ENCODE assay signal across 1 fruit fly cellular context in the genomic region with DNA sequence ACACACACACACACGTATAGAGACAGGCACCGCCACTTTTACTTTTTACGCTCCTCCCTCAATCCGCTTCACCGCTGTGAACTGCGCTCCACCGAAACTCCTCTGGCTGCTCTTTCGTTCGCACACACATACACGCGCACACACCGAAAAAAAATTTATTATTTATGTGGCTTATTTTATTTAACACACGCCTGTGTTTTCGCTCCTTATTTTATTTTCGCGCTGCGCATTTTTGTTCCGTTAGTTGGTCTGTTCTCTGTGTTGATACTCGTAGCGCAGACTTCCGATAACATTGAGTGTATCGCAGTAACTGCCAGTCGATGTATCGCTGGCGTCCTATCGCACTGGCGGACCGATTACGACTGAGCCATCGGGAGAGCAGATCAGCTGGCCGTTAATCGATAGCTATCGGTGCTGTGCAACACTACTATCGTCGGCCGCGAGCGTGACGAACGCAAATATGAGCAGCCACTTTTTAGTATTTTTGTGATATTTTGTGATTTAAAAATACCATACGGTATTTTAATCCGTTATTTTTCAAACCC.
TF ChIP-seq lines count a peak whose summit lies in the region.

Snx27 (minus strand) TSS at position 356 of the 545 bp plus-strand sequence.

TF ChIP-seq in whole organism, embryonic, 481 proteins besides CTCF, POLR2A, EP300 and RAD21 (continued from another document and continues in another):
- TF ChIP-seq CG17385 (GFP tag; optimal IDR thresholded peaks at IDR 0.05; lab: Kevin White, UChicago) (peak; percentile 17), bowl (GFP tag; IDR thresholded peaks at IDR 0.05; lab: Robert Waterston, UW) (no peak), kah (GFP tag; optimal IDR thresholded peaks at IDR 0.05; lab: Kevin White, UChicago) (no peak), Ravus (GFP tag; IDR thresholded peaks at IDR 0.05; lab: Robert Waterston, UW) (no peak), CkIIα-i1 (GFP tag; IDR thresholded peaks at IDR 0.05; lab: Robert Waterston, UW) (no peak), CG3065 (GFP tag; optimal IDR thresholded peaks at IDR 0.05; lab: Kevin White, UChicago) (no peak), CG11456 (GFP tag; IDR thresholded peaks at IDR 0.05; lab: Robert Waterston, UW) (peak; percentile 66; the same call in 2 of the 3 replicates), D19A (tag; optimal IDR thresholded peaks at IDR 0.05; lab: Kevin White, UChicago) (peak; percentile 16), CG2129 (GFP tag; IDR thresholded peaks at IDR 0.05; lab: Robert Waterston, UW; ENCODE audit: partially characterized antibody) (peak; percentile 96), hbn (GFP tag; IDR thresholded peaks at IDR 0.05; lab: Robert Waterston, UW; ENCODE audit: partially characterized antibody) (peak; percentile 99), HLH4C (GFP tag; IDR thresholded peaks at IDR 0.05; lab: Robert Waterston, UW; ENCODE audit: partially characterized antibody) (peak; percentile 99), Chrac-16 (GFP tag; optimal IDR thresholded peaks at IDR 0.05; lab: Kevin White, UChicago) (peak; percentile 12), Dll (GFP tag; IDR thresholded peaks at IDR 0.05; lab: Robert Waterston, UW; ENCODE audit: partially characterized antibody) (peak; percentile 99), CG3847 (GFP tag; IDR thresholded peaks at IDR 0.05; lab: Robert Waterston, UW) (peak; percentile 87), CG15479 (GFP tag; optimal IDR thresholded peaks at IDR 0.05; lab: Kevin White, UChicago) (peak; percentile 5), scrt (GFP tag; optimal IDR thresholded peaks at IDR 0.05; lab: Kevin White, UChicago) (no peak), ac (GFP tag; optimal IDR thresholded peaks at IDR 0.05; lab: Kevin White, UChicago) (no peak), repo (GFP tag; optimal IDR thresholded peaks at IDR 0.05; lab: Kevin White, UChicago) (peak; percentile 8), CG4424 (GFP tag; optimal IDR thresholded peaks at IDR 0.05; lab: Kevin White, UChicago) (no peak), Ssrp (tag; optimal IDR thresholded peaks at IDR 0.05; lab: Kevin White, UChicago) (no peak), CG16779 (GFP tag; IDR thresholded peaks at IDR 0.05; lab: Robert Waterston, UW) (no peak), CG4617 (GFP tag; optimal IDR thresholded peaks at IDR 0.05; lab: Kevin White, UChicago; ENCODE audit: borderline replicate concordance) (peak; percentile 45), CG18764 (GFP tag; optimal IDR thresholded peaks at IDR 0.05; lab: Kevin White, UChicago) (no peak), Doc2 (GFP tag; IDR thresholded peaks at IDR 0.05; lab: Robert Waterston, UW) (no peak), zfh2 (GFP tag; optimal IDR thresholded peaks at IDR 0.05; lab: Kevin White, UChicago) (peak; percentile 63), ken (GFP tag; IDR thresholded peaks at IDR 0.05; lab: Robert Waterston, UW) (peak; percentile 60), CG14441 (GFP tag; IDR thresholded peaks at IDR 0.05; lab: Robert Waterston, UW) (0 out of 2 replicates have a peak, but pooled peaks have one; percentile 27), sima (GFP tag; optimal IDR thresholded peaks at IDR 0.05; lab: Kevin White, UChicago) (no peak), CG8089 (GFP tag; optimal IDR thresholded peaks at IDR 0.05; lab: Kevin White, UChicago) (no peak), Hand (GFP tag; optimal IDR thresholded peaks at IDR 0.05; lab: Kevin White, UChicago) (peak; percentile 36), HmgZ (tag; optimal IDR thresholded peaks at IDR 0.05; lab: Kevin White, UChicago) (peak; percentile 82), esg (GFP tag; conservative IDR thresholded peaks at IDR 0.05; lab: Robert Waterston, UW) (no peak), CG17568 (GFP tag; optimal IDR thresholded peaks at IDR 0.05; lab: Kevin White, UChicago) (peak; percentile 19), CG30403 (GFP tag; optimal IDR thresholded peaks at IDR 0.05; lab: Kevin White, UChicago) (peak; percentile 53), ind (GFP tag; optimal IDR thresholded peaks at IDR 0.05; lab: Kevin White, UChicago) (peak; percentile 4), CG12236 (GFP tag; optimal IDR thresholded peaks at IDR 0.05; lab: Kevin White, UChicago) (no peak), Xrp1 (GFP tag; IDR thresholded peaks at IDR 0.05; lab: Robert Waterston, UW) (0 out of 2 replicates have a peak, but pooled peaks have one; percentile 24), CG15269 (tag; optimal IDR thresholded peaks at IDR 0.05; lab: Kevin White, UChicago) (no peak), CG13624 (GFP tag; optimal IDR thresholded peaks at IDR 0.05; lab: Kevin White, UChicago) (peak; percentile 75), Ptx1 (GFP tag; IDR thresholded peaks at IDR 0.05; lab: Robert Waterston, UW) (peak; percentile 54), caup (GFP tag; optimal IDR thresholded peaks at IDR 0.05; lab: Kevin White, UChicago; ENCODE audit: severe bottlenecking) (peak; percentile 42), Lhr (GFP tag; optimal IDR thresholded peaks at IDR 0.05; lab: Kevin White, UChicago) (peak; percentile 83), CG4730 (GFP tag; IDR thresholded peaks at IDR 0.05; lab: Robert Waterston, UW) (no peak), fd64A (GFP tag; optimal IDR thresholded peaks at IDR 0.05; lab: Kevin White, UChicago) (no peak), unc-4 (GFP tag; IDR thresholded peaks at IDR 0.05; lab: Robert Waterston, UW; ENCODE audit: partially characterized antibody) (peak; percentile 99), dpn (GFP tag; optimal IDR thresholded peaks at IDR 0.05; lab: Kevin White, UChicago) (peak; percentile 32 to 68), CG17359 (tag; optimal IDR thresholded peaks at IDR 0.05; lab: Kevin White, UChicago) (peak; percentile 35), CG18599 (GFP tag; optimal IDR thresholded peaks at IDR 0.05; lab: Kevin White, UChicago) (peak; percentile 1), CG7963 (GFP tag; IDR thresholded peaks at IDR 0.05; lab: Robert Waterston, UW; ENCODE audit: partially characterized antibody) (peak; percentile 99), Xbp1 (GFP tag; optimal IDR thresholded peaks at IDR 0.05; lab: Kevin White, UChicago) (peak; percentile 53), sug (tag; optimal IDR thresholded peaks at IDR 0.05; lab: Kevin White, UChicago) (peak; percentile 37), CG7372 (GFP tag; IDR thresholded peaks at IDR 0.05; lab: Robert Waterston, UW) (no peak), CG13894 (tag; optimal IDR thresholded peaks at IDR 0.05; lab: Kevin White, UChicago) (peak; percentile 48), so (GFP tag; IDR thresholded peaks at IDR 0.05; lab: Robert Waterston, UW) (peak; percentile 27; the same call in 1 of the 3 replicates), abd-A (tag; optimal IDR thresholded peaks at IDR 0.05; lab: Kevin White, UChicago) (no peak), CG12071 (GFP tag; optimal IDR thresholded peaks at IDR 0.05; lab: Kevin White, UChicago) (no peak), CG42726 (GFP tag; IDR thresholded peaks at IDR 0.05; lab: Robert Waterston, UW; ENCODE audit: partially characterized antibody) (peak; percentile 100), CoRest (tag; optimal IDR thresholded peaks at IDR 0.05; lab: Kevin White, UChicago) (peak; percentile 53), CG8924 (tag; optimal IDR thresholded peaks at IDR 0.05; lab: Kevin White, UChicago) (peak; percentile 43), CG10431 (GFP tag; optimal IDR thresholded peaks at IDR 0.05; lab: Kevin White, UChicago) (peak; percentile 46), Tbp (GFP tag; optimal IDR thresholded peaks at IDR 0.05; lab: Kevin White, UChicago) (no peak), CG43689 (GFP tag; IDR thresholded peaks at IDR 0.05; lab: Robert Waterston, UW) (no peak), mirr (GFP tag; optimal IDR thresholded peaks at IDR 0.05; lab: Kevin White, UChicago) (peak; percentile 14), Jarid2 (GFP tag; optimal IDR thresholded peaks at IDR 0.05; lab: Kevin White, UChicago) (peak; percentile 78), CG10979 (tag; optimal IDR thresholded peaks at IDR 0.05; lab: Kevin White, UChicago) (peak; percentile 5), nerfin-1 (tag; optimal IDR thresholded peaks at IDR 0.05; lab: Kevin White, UChicago) (no peak), Rfx (GFP tag; IDR thresholded peaks at IDR 0.05; lab: Robert Waterston, UW) (peak; percentile 79), CG11723 (GFP tag; optimal IDR thresholded peaks at IDR 0.05; lab: Kevin White, UChicago) (peak; percentile 3), CG10366 (GFP tag; IDR thresholded peaks at IDR 0.05; lab: Robert Waterston, UW) (peak; percentile 22; the same call in 1 of the 2 replicates), CG6813 (GFP tag; optimal IDR thresholded peaks at IDR 0.05; lab: Kevin White, UChicago) (peak; percentile 17), ssp (GFP tag; IDR thresholded peaks at IDR 0.05; lab: Robert Waterston, UW) (peak; percentile 57), HmgD (GFP tag; optimal IDR thresholded peaks at IDR 0.05; lab: Kevin White, UChicago) (peak; percentile 81), HLH54F (GFP tag; optimal IDR thresholded peaks at IDR 0.05; lab: Kevin White, UChicago) (peak; percentile 56), ato (GFP tag; IDR thresholded peaks at IDR 0.05; lab: Robert Waterston, UW; ENCODE audit: partially characterized antibody) (peak; percentile 100), CG2889 (GFP tag; IDR thresholded peaks at IDR 0.05; lab: Robert Waterston, UW) (no peak), Mrtf (GFP tag; IDR thresholded peaks at IDR 0.05; lab: Robert Waterston, UW) (no peak), dmrt99B (tag; optimal IDR thresholded peaks at IDR 0.05; lab: Kevin White, UChicago) (no peak), Fer1 (GFP tag; optimal IDR thresholded peaks at IDR 0.05; lab: Kevin White, UChicago) (peak; percentile 50), grn (GFP tag; optimal IDR thresholded peaks at IDR 0.05; lab: Kevin White, UChicago) (no peak), bab2 (GFP tag; optimal IDR thresholded peaks at IDR 0.05; lab: Kevin White, UChicago) (peak; percentile 12), Blimp-1 (GFP tag; optimal IDR thresholded peaks at IDR 0.05; lab: Kevin White, UChicago) (peak; percentile 93), Sry-δ (GFP tag; optimal IDR thresholded peaks at IDR 0.05; lab: Kevin White, UChicago) (peak; percentile 96), CG6272 (GFP tag; IDR thresholded peaks at IDR 0.05; lab: Robert Waterston, UW) (peak; percentile 71), ash1 (GFP tag; optimal IDR thresholded peaks at IDR 0.05; lab: Kevin White, UChicago) (no peak), Gug (GFP tag; IDR thresholded peaks at IDR 0.05; lab: Robert Waterston, UW) (peak; percentile 58; the same call in 1 of the 4 replicates), CG15514 (GFP tag; optimal IDR thresholded peaks at IDR 0.05; lab: Kevin White, UChicago) (peak; percentile 89), CG7839 (tag; optimal IDR thresholded peaks at IDR 0.05; lab: Kevin White, UChicago) (no peak), CG18262 (tag; optimal IDR thresholded peaks at IDR 0.05; lab: Kevin White, UChicago) (peak; percentile 6), CG12769 (tag; optimal IDR thresholded peaks at IDR 0.05; lab: Kevin White, UChicago) (peak; percentile 61), CG34422 (GFP tag; IDR thresholded peaks at IDR 0.05; lab: Robert Waterston, UW) (peak; percentile 37; the same call in 1 of the 3 replicates), CrebB (tag; optimal IDR thresholded peaks at IDR 0.05; lab: Kevin White, UChicago) (peak; percentile 26), p53 (GFP tag; optimal IDR thresholded peaks at IDR 0.05; lab: Kevin White, UChicago) (peak; percentile 75), CG1647 (GFP tag; optimal IDR thresholded peaks at IDR 0.05; lab: Kevin White, UChicago) (peak; percentile 60), H15 (GFP tag; IDR thresholded peaks at IDR 0.05; lab: Robert Waterston, UW) (no peak), Drgx (GFP tag; IDR thresholded peaks at IDR 0.05; lab: Robert Waterston, UW) (no peak), lbe (GFP tag; optimal IDR thresholded peaks at IDR 0.05; lab: Kevin White, UChicago) (peak; percentile 79), Meics (GFP tag; optimal IDR thresholded peaks at IDR 0.05; lab: Kevin White, UChicago) (no peak), lilli (GFP tag; optimal IDR thresholded peaks at IDR 0.05; lab: Kevin White, UChicago) (peak; percentile 58), lmd (GFP tag; IDR thresholded peaks at IDR 0.05; lab: Robert Waterston, UW) (peak; percentile 35; the same call in 1 of the 2 replicates), CG6175 (GFP tag; IDR thresholded peaks at IDR 0.05; lab: Robert Waterston, UW) (peak; percentile 48; the same call in 1 of the 3 replicates), sob (GFP tag; IDR thresholded peaks at IDR 0.05; lab: Robert Waterston, UW) (peak; percentile 86), CG10654 (GFP tag; optimal IDR thresholded peaks at IDR 0.05; lab: Kevin White, UChicago) (no peak), CG14860 (GFP tag; IDR thresholded peaks at IDR 0.05; lab: Robert Waterston, UW; ENCODE audit: partially characterized antibody) (peak; percentile 99), CG17328 (GFP tag; IDR thresholded peaks at IDR 0.05; lab: Robert Waterston, UW) (peak; percentile 31; the same call in 1 of the 2 replicates), CG33557 (GFP tag; optimal IDR thresholded peaks at IDR 0.05; lab: Kevin White, UChicago) (peak; percentile 18), wor (GFP tag; IDR thresholded peaks at IDR 0.05; lab: Robert Waterston, UW) (no peak), Antp (GFP tag; optimal IDR thresholded peaks at IDR 0.05; lab: Kevin White, UChicago) (peak; percentile 64), dati (GFP tag; IDR thresholded peaks at IDR 0.05; lab: Robert Waterston, UW) (no peak), Lpt (GFP tag; optimal IDR thresholded peaks at IDR 0.05; lab: Kevin White, UChicago) (no peak), CG18011 (GFP tag; optimal IDR thresholded peaks at IDR 0.05; lab: Kevin White, UChicago) (no peak), CG6254 (GFP tag; optimal IDR thresholded peaks at IDR 0.05; lab: Kevin White, UChicago) (no peak), Deaf1 (tag; optimal IDR thresholded peaks at IDR 0.05; lab: Kevin White, UChicago) (no peak), Usf (GFP tag; optimal IDR thresholded peaks at IDR 0.05; lab: Kevin White, UChicago) (no peak), ems (GFP tag; optimal IDR thresholded peaks at IDR 0.05; lab: Kevin White, UChicago) (peak; percentile 31), ttk (GFP tag; IDR thresholded peaks at IDR 0.05; lab: Robert Waterston, UW) (no peak), CG11085 (GFP tag; IDR thresholded peaks at IDR 0.05; lab: Robert Waterston, UW) (peak; percentile 54; the same call in 1 of the 2 replicates), Med (GFP tag; lab: Kevin White, UChicago) (peak; percentile 95), gfzf (GFP tag; optimal IDR thresholded peaks at IDR 0.05; lab: Kevin White, UChicago) (peak; percentile 90), Dp (GFP tag; optimal IDR thresholded peaks at IDR 0.05; lab: Kevin White, UChicago) (peak; percentile 70), stwl (tag; optimal IDR thresholded peaks at IDR 0.05; lab: Kevin White, UChicago) (peak; percentile 71), CHES-1-like (GFP tag; optimal IDR thresholded peaks at IDR 0.05; lab: Kevin White, UChicago) (peak; percentile 70), CG8290 (GFP tag; optimal IDR thresholded peaks at IDR 0.05; lab: Kevin White, UChicago) (peak; percentile 38), CG8290 (tag; optimal IDR thresholded peaks at IDR 0.05; lab: Kevin White, UChicago) (peak in 1 of 2 experiments; percentile 87)
